Fruit fly (Drosophila melanogaster) whole organism, embryonic: Measurements from ENCODE around the gene sob.

Source experiments
- Antp ChIP-seq: fragments of 200-800 bp; sonication (Bioruptor generic); optimal IDR thresholded peaks from 3 replicates; lab custom pipeline; 2016; ENCODE audit warnings: missing biosample characterization, missing genetic modification characterization
- Atf6 ChIP-seq: fragments of 200-800 bp; sonication (Bioruptor generic); IDR thresholded peaks from 2 replicates; pipeline ENCODE4 v1.3.6; 2022; ENCODE audit warnings: missing biosample characterization, missing genetic modification characterization
- BEAF-32 ChIP-seq: fragments of 200-800 bp; sonication (Bioruptor generic); optimal IDR thresholded peaks from 3 replicates; lab custom pipeline; 2017; ENCODE audit warnings: missing biosample characterization, missing genetic modification characterization, mild to moderate bottlenecking, moderate library complexity, missing genetic modification reagents
- Blimp-1 ChIP-seq: fragments of 200-800 bp; sonication (Bioruptor generic); optimal IDR thresholded peaks from 3 replicates; lab custom pipeline; 2018; ENCODE audit warnings: missing biosample characterization, missing genetic modification characterization, mild to moderate bottlenecking, moderate library complexity, missing genetic modification reagents
- C15 ChIP-seq: fragments of 200-800 bp; sonication (Bioruptor generic); IDR thresholded peaks from 3 replicates; pipeline ENCODE4 v1.3.6; 2022; ENCODE audit warnings: missing biosample characterization, missing genetic modification characterization
- CG10274 ChIP-seq: fragments of 200-800 bp; sonication (Bioruptor generic); optimal IDR thresholded peaks from 3 replicates; lab custom pipeline; 2017; ENCODE audit warnings: missing biosample characterization, mild to moderate bottlenecking, missing genetic modification characterization
- CG10565 ChIP-seq: fragments of 200-800 bp; sonication (Bioruptor generic); optimal IDR thresholded peaks from 3 replicates; lab custom pipeline; 2016; ENCODE audit warnings: missing biosample characterization, mild to moderate bottlenecking, missing genetic modification characterization
- CG14965 ChIP-seq: fragments of 200-800 bp; sonication (Bioruptor generic); optimal IDR thresholded peaks from 2 replicates; lab custom pipeline; 2016; ENCODE audit warnings: missing biosample characterization, missing genetic modification characterization, borderline replicate concordance
- CG15269 ChIP-seq: fragments of 200-800 bp; sonication (Bioruptor generic); optimal IDR thresholded peaks from 2 replicates; lab custom pipeline; 2018; ENCODE audit warnings: missing biosample characterization, mild to moderate bottlenecking, missing genetic modification characterization, moderate library complexity
- CG1603 ChIP-seq: fragments of 200-800 bp; sonication (Bioruptor generic); optimal IDR thresholded peaks from 2 replicates; lab custom pipeline; 2019; ENCODE audit warnings: missing biosample characterization, mild to moderate bottlenecking, missing genetic modification characterization, moderate library complexity
- CG17385 ChIP-seq: fragments of 200-800 bp; sonication (Bioruptor generic); optimal IDR thresholded peaks from 3 replicates; lab custom pipeline; 2018; ENCODE audit warnings: missing biosample characterization, mild to moderate bottlenecking, missing genetic modification characterization
- CG17802 ChIP-seq: fragments of 200-800 bp; sonication (Bioruptor generic); optimal IDR thresholded peaks from 2 replicates; lab custom pipeline; 2018; ENCODE audit warnings: missing biosample characterization, mild to moderate bottlenecking, missing genetic modification characterization, moderate library complexity
- CG2116 ChIP-seq: fragments of 200-800 bp; sonication (Bioruptor generic); optimal IDR thresholded peaks from 3 replicates; lab custom pipeline; 2018; ENCODE audit warnings: missing biosample characterization, mild to moderate bottlenecking, missing genetic modification characterization
- CG31441 ChIP-seq: fragments of 200-800 bp; sonication (Bioruptor generic); IDR thresholded peaks from 2 replicates; pipeline ENCODE4 v1.3.6; 2022; ENCODE audit warnings: missing biosample characterization, missing genetic modification characterization
- CG4404 ChIP-seq: fragments of 200-800 bp; sonication (Bioruptor generic); IDR thresholded peaks from 2 replicates; pipeline ENCODE4 v1.3.6; 2022; ENCODE audit warnings: missing biosample characterization, missing genetic modification characterization
- CG4820 ChIP-seq: fragments of 200-800 bp; sonication (Bioruptor generic); optimal IDR thresholded peaks from 3 replicates; lab custom pipeline; 2016; ENCODE audit warnings: missing biosample characterization, missing genetic modification characterization
- CG6813 ChIP-seq: fragments of 200-800 bp; sonication (Bioruptor generic); optimal IDR thresholded peaks from 2 replicates; lab custom pipeline; 2017; ENCODE audit warnings: missing biosample characterization, missing genetic modification characterization, mild to moderate bottlenecking, moderate library complexity, missing genetic modification reagents
- CG7357 ChIP-seq: fragments of 200-800 bp; sonication (Bioruptor generic); IDR thresholded peaks from 3 replicates; pipeline ENCODE4 v1.3.6; 2022; ENCODE audit warnings: missing biosample characterization, missing genetic modification characterization
- CG7963 ChIP-seq: fragments of 200-800 bp; sonication (Bioruptor generic); IDR thresholded peaks from 3 replicates; pipeline ENCODE4 v1.3.6; 2022; ENCODE audit warnings: missing biosample characterization, missing genetic modification characterization; ENCODE audit not compliant: partially characterized antibody
- CG8359 ChIP-seq: fragments of 200-800 bp; sonication (Bioruptor generic); optimal IDR thresholded peaks from 2 replicates; lab custom pipeline; 2017; ENCODE audit warnings: missing biosample characterization, mild to moderate bottlenecking, missing genetic modification characterization, borderline replicate concordance
- CG8388 ChIP-seq: fragments of 200-800 bp; sonication (Bioruptor generic); optimal IDR thresholded peaks from 2 replicates; lab custom pipeline; 2019; ENCODE audit warnings: missing biosample characterization, mild to moderate bottlenecking, missing genetic modification characterization, moderate library complexity
- CG9817 ChIP-seq: fragments of 200-800 bp; sonication (Bioruptor generic); optimal IDR thresholded peaks from 2 replicates; lab custom pipeline; 2018; ENCODE audit warnings: missing biosample characterization, mild to moderate bottlenecking, missing genetic modification characterization, moderate library complexity
- CG9932 ChIP-seq: fragments of 200-800 bp; sonication (Bioruptor generic); IDR thresholded peaks from 2 replicates; pipeline ENCODE4 v1.3.6; 2022; ENCODE audit warnings: missing biosample characterization, missing genetic modification characterization
- CkIIα-i1 ChIP-seq: fragments of 200-800 bp; sonication (Bioruptor generic); IDR thresholded peaks from 2 replicates; pipeline ENCODE4 v1.3.6; 2022; ENCODE audit warnings: missing biosample characterization, missing genetic modification characterization
- Drgx ChIP-seq: fragments of 200-800 bp; sonication (Bioruptor generic); IDR thresholded peaks from 2 replicates; pipeline ENCODE4 v1.3.6; 2022; ENCODE audit warnings: missing biosample characterization, missing genetic modification characterization
- Hmr ChIP-seq: fragments of 200-800 bp; sonication (Bioruptor generic); optimal IDR thresholded peaks from 3 replicates; lab custom pipeline; 2017; ENCODE audit warnings: mild to moderate bottlenecking, missing biosample characterization, missing genetic modification reagents, missing genetic modification characterization
- NfI ChIP-seq: fragments of 200-800 bp; sonication (Bioruptor generic); optimal IDR thresholded peaks from 3 replicates; lab custom pipeline; 2018; ENCODE audit warnings: missing biosample characterization, mild to moderate bottlenecking, missing genetic modification characterization, moderate library complexity
- Vsx1 ChIP-seq: fragments of 200-800 bp; sonication (Bioruptor generic); optimal IDR thresholded peaks from 2 replicates; lab custom pipeline; 2017; ENCODE audit warnings: missing biosample characterization, mild to moderate bottlenecking, missing genetic modification characterization, missing genetic modification reagents
- ab ChIP-seq: fragments of 200-800 bp; sonication (Bioruptor generic); optimal IDR thresholded peaks from 2 replicates; lab custom pipeline; 2016; ENCODE audit warnings: missing biosample characterization, missing genetic modification characterization
- bigmax ChIP-seq: fragments of 200-800 bp; sonication (Bioruptor generic); optimal IDR thresholded peaks from 2 replicates; lab custom pipeline; 2018; ENCODE audit warnings: missing biosample characterization, mild to moderate bottlenecking, missing genetic modification characterization
- chm ChIP-seq: fragments of 200-800 bp; sonication (Bioruptor generic); IDR thresholded peaks from 2 replicates; pipeline ENCODE4 v1.3.6; 2022; ENCODE audit warnings: missing biosample characterization, missing genetic modification characterization
- corto ChIP-seq: fragments of 200-800 bp; sonication (Bioruptor generic); optimal IDR thresholded peaks from 2 replicates; lab custom pipeline; 2016; ENCODE audit warnings: missing biosample characterization, mild to moderate bottlenecking, missing genetic modification characterization, moderate library complexity
- crc ChIP-seq: fragments of 200-800 bp; sonication (Bioruptor generic); optimal IDR thresholded peaks from 2 replicates; lab custom pipeline; 2016; ENCODE audit warnings: missing biosample characterization, missing genetic modification characterization
- dimm ChIP-seq: fragments of 200-800 bp; sonication (Bioruptor generic); IDR thresholded peaks from 2 replicates; pipeline ENCODE4 v1.3.6; 2022; ENCODE audit warnings: missing biosample characterization, missing genetic modification characterization
- fru ChIP-seq: fragments of >200 bp; optimal IDR thresholded peaks from 2 replicates; lab custom pipeline; 2017
- ftz-f1 ChIP-seq: fragments of 200-800 bp; sonication (Bioruptor generic); optimal IDR thresholded peaks from 2 replicates; lab custom pipeline; 2016; ENCODE audit warnings: missing biosample characterization, missing genetic modification characterization
- gem ChIP-seq: fragments of 200-800 bp; sonication (Bioruptor generic); optimal IDR thresholded peaks from 2 replicates; lab custom pipeline; 2019; ENCODE audit warnings: missing biosample characterization, mild to moderate bottlenecking, missing genetic modification characterization, moderate library complexity
- gsb-n ChIP-seq: fragments of 200-800 bp; sonication (Bioruptor generic); optimal IDR thresholded peaks from 3 replicates; lab custom pipeline; 2018; ENCODE audit warnings: missing biosample characterization, mild to moderate bottlenecking, missing genetic modification characterization
- kni ChIP-seq: fragments of 200-800 bp; sonication (Bioruptor generic); optimal IDR thresholded peaks from 3 replicates; lab custom pipeline; 2017; ENCODE audit warnings: mild to moderate bottlenecking, missing biosample characterization, missing genetic modification reagents, missing genetic modification characterization
- luna ChIP-seq: fragments of 200-800 bp; sonication (Bioruptor generic); optimal IDR thresholded peaks from 2 replicates; lab custom pipeline; 2016; ENCODE audit warnings: missing biosample characterization, missing genetic modification characterization
- odd ChIP-seq: fragments of 200-800 bp; sonication (Bioruptor generic); optimal IDR thresholded peaks from 2 replicates; lab custom pipeline; 2017; ENCODE audit warnings: missing biosample characterization, mild to moderate bottlenecking, missing genetic modification characterization
- pum ChIP-seq: fragments of 200-800 bp; sonication (Bioruptor generic); optimal IDR thresholded peaks from 2 replicates; lab custom pipeline; 2016; ENCODE audit warnings: missing biosample characterization, missing genetic modification characterization
- sens ChIP-seq: fragments of 200-800 bp; sonication (Bioruptor generic); peaks from one replicate; lab custom pipeline; 2016; ENCODE audit warnings: missing biosample characterization, missing genetic modification characterization
- sens-2 ChIP-seq: fragments of 200-800 bp; sonication (Bioruptor generic); IDR thresholded peaks from 2 replicates; pipeline ENCODE4 v1.3.6; 2022; ENCODE audit warnings: missing biosample characterization, missing genetic modification characterization
- sim ChIP-seq: fragments of 200-800 bp; sonication (Bioruptor generic); IDR thresholded peaks from 2 replicates; pipeline ENCODE4 v1.3.6; 2022; ENCODE audit warnings: missing biosample characterization, missing genetic modification characterization
- sr ChIP-seq: fragments of 200-800 bp; sonication (Bioruptor generic); IDR thresholded peaks from 3 replicates; pipeline ENCODE4 v1.3.6; 2022; ENCODE audit warnings: missing biosample characterization, missing genetic modification characterization
- tll ChIP-seq, 2 experiments: fragments of 200-800 bp in 1 of 2; fragments of >200 bp in 1 of 2; sonication (Bioruptor generic) in 1 of 2; optimal IDR thresholded peaks; 2 replicates each; lab custom pipeline; 2017 to 2019; ENCODE audit warnings: missing biosample characterization in 2 of 2, missing genetic modification characterization in 2 of 2, mild to moderate bottlenecking in 1 of 2, moderate library complexity in 1 of 2
- twi ChIP-seq: fragments of 200-800 bp; optimal IDR thresholded peaks from 2 replicates; lab custom pipeline; 2019; ENCODE audit warnings: missing biosample characterization, mild to moderate bottlenecking, missing genetic modification characterization, moderate library complexity
- vnd ChIP-seq: fragments of 200-800 bp; sonication (Bioruptor generic); IDR thresholded peaks from 3 replicates; pipeline ENCODE4 v1.3.6; 2022; ENCODE audit warnings: missing biosample characterization, missing genetic modification characterization; ENCODE audit not compliant: partially characterized antibody
- zf30C ChIP-seq: fragments of 200-800 bp; sonication (Bioruptor generic); optimal IDR thresholded peaks from 3 replicates; lab custom pipeline; 2018; ENCODE audit warnings: missing biosample characterization, mild to moderate bottlenecking, missing genetic modification characterization

sob gene

dm6 chr2L:3555408-3556058 is 25.0 kb downstream of the sob start (continued):
- TF ChIP-seq dimm (no peak), CG15269 (no peak), Blimp-1 (GFP tag; lab: Kevin White, UChicago) (peak; percentile 60), Vsx1 (GFP tag; lab: Kevin White, UChicago) (no peak), CG10565 (GFP tag; lab: Kevin White, UChicago) (no peak), sim (GFP tag; lab: Robert Waterston, UW) (no peak), crc (GFP tag; lab: Kevin White, UChicago) (no peak), CG6813 (GFP tag; lab: Kevin White, UChicago) (peak; percentile 42), C15 (GFP tag; lab: Robert Waterston, UW) (no peak), CG9817 (tag; lab: Kevin White, UChicago) (no peak), sens-2 (0 out of 2 replicates have a peak, but pooled peaks have one; percentile 13), zf30C (no peak), BEAF-32 (GFP tag; lab: Kevin White, UChicago) (peak; percentile 56), CG4404 (GFP tag; lab: Robert Waterston, UW) (peak; percentile 78), sr (GFP tag; lab: Robert Waterston, UW) (no peak), CG8359 (GFP tag; lab: Kevin White, UChicago) (peak; percentile 36), sens (GFP tag; lab: Kevin White, UChicago) (peak; percentile 87), CG17385 (GFP tag; lab: Kevin White, UChicago) (no peak), gem (tag; lab: Kevin White, UChicago) (peak; percentile 50), CG7963 (GFP tag; lab: Robert Waterston, UW) (no peak), Drgx (no peak), corto (GFP tag; lab: Kevin White, UChicago) (no peak), CG10274 (no peak), odd (no peak), twi (tag; lab: Kevin White, UChicago) (peak; percentile 3), CG1603 (tag; lab: Kevin White, UChicago) (peak; percentile 10), Hmr (GFP tag; lab: Kevin White, UChicago) (no peak), CG17802 (tag; lab: Kevin White, UChicago) (no peak), tll (GFP tag; optimal IDR thresholded peaks at IDR 0.05; lab: Kevin White, UChicago) (no peak), vnd (GFP tag; lab: Robert Waterston, UW) (no peak), Antp (GFP tag; lab: Kevin White, UChicago) (no peak), fru (lab: Kevin White, UChicago) (no peak), CkIIα-i1 (no peak), bigmax (no peak), Atf6 (no peak), CG31441 (GFP tag; lab: Robert Waterston, UW) (peak; percentile 40; the same call in 1 of the 2 replicates), CG7357 (0 out of 3 replicates have a peak, but pooled peaks have one; percentile 14), pum (GFP tag; lab: Kevin White, UChicago) (no peak), CG4820 (GFP tag; lab: Kevin White, UChicago) (no peak), CG8388 (GFP tag; lab: Kevin White, UChicago) (peak; percentile 38), CG9932 (no peak), NfI (GFP tag; lab: Kevin White, UChicago) (no peak), luna (GFP tag; lab: Kevin White, UChicago) (no peak), gsb-n (no peak), CG14965 (no peak), chm (GFP tag; lab: Robert Waterston, UW) (peak; percentile 53; the same call in 1 of the 2 replicates), ab (GFP tag; lab: Kevin White, UChicago) (no peak), kni (GFP tag; lab: Kevin White, UChicago) (no peak), ftz-f1 (GFP tag; lab: Kevin White, UChicago) (no peak), CG2116 (GFP tag; lab: Kevin White, UChicago) (no peak)
